Fruit fly (Drosophila melanogaster): ENCODE data around the gene Gr8a.

Gr8a gene

DNA sequence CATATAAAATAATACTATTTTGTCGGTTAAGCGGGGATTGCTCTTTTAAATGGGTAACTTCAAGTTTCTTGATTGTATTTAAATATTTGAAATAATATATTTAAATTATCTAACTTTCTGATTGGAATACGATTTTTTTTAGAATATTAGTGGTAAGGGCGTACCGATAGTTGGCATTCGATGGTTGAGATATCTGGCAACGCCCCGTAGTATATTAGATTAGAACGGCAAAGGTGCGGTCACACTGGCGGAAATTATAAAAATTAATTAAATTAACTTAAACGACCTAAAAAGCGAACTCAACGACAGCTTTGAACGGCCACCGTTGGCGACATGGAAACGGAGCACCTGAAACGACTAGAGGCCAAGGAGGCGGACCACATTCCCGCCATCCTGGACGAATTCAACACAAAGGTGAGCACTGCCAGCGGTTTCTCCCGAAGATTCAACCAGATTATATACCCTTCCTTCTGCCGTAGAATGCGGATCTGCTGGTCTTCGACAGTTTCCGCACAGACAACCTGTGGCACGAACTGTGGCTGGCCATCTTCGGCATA is 29.1 kb downstream of the Gr8a start, which contains the start of gene ric8a (continued):
- TF ChIP-seq pum (GFP tag; optimal IDR thresholded peaks at IDR 0.05) (no peak), lmd (GFP tag; IDR thresholded peaks at IDR 0.05) (no peak), tup (GFP tag; optimal IDR thresholded peaks at IDR 0.05) (no peak), CG1603 (tag; optimal IDR thresholded peaks at IDR 0.05) (no peak), CG6175 (GFP tag; IDR thresholded peaks at IDR 0.05) (no peak), Ets97D (GFP tag; optimal IDR thresholded peaks at IDR 0.05) (no peak), Vsx1 (GFP tag; optimal IDR thresholded peaks at IDR 0.05) (no peak), Hand (GFP tag; optimal IDR thresholded peaks at IDR 0.05) (no peak), disco-r (GFP tag; optimal IDR thresholded peaks at IDR 0.05) (no peak), ATbp (GFP tag; optimal IDR thresholded peaks at IDR 0.05) (no peak), dimm (GFP tag; IDR thresholded peaks at IDR 0.05) (no peak), CG10274 (GFP tag; optimal IDR thresholded peaks at IDR 0.05) (no peak), CTCF (GFP tag; optimal IDR thresholded peaks at IDR 0.05) (peak; percentile 10), Spps (tag; optimal IDR thresholded peaks at IDR 0.05) (no peak), pb (GFP tag; optimal IDR thresholded peaks at IDR 0.05) (no peak), CG5245 (GFP tag; optimal IDR thresholded peaks at IDR 0.05) (no peak), Sry-δ (GFP tag; optimal IDR thresholded peaks at IDR 0.05) (peak; percentile 51), pan (optimal IDR thresholded peaks at IDR 0.05) (no peak), pan (GFP tag; optimal IDR thresholded peaks at IDR 0.05 in 1 of 2, IDR thresholded peaks at IDR 0.05 in 1 of 2) (no peak), CG4360 (GFP tag; IDR thresholded peaks at IDR 0.05) (no peak), z (GFP tag; IDR thresholded peaks at IDR 0.05) (no peak), CG11093 (GFP tag; IDR thresholded peaks at IDR 0.05) (no peak), CG7556 (GFP tag; optimal IDR thresholded peaks at IDR 0.05) (no peak), CrebB (tag; optimal IDR thresholded peaks at IDR 0.05) (no peak), Ravus (GFP tag; IDR thresholded peaks at IDR 0.05) (no peak), Six4 (GFP tag; optimal IDR thresholded peaks at IDR 0.05) (no peak), stwl (tag; optimal IDR thresholded peaks at IDR 0.05) (peak; percentile 52), Trl (optimal IDR thresholded peaks at IDR 0.05) (no peak), Trl (GFP tag; optimal IDR thresholded peaks at IDR 0.05) (no peak), CG3847 (GFP tag; IDR thresholded peaks at IDR 0.05) (peak; percentile 75), CG31365 (tag; optimal IDR thresholded peaks at IDR 0.05) (no peak), eve (GFP tag; optimal IDR thresholded peaks at IDR 0.05) (no peak), CG17361 (GFP tag; IDR thresholded peaks at IDR 0.05) (no peak), CG11398 (GFP tag; optimal IDR thresholded peaks at IDR 0.05) (no peak), org-1 (GFP tag; optimal IDR thresholded peaks at IDR 0.05) (no peak), tio (GFP tag; optimal IDR thresholded peaks at IDR 0.05) (no peak), CG16779 (GFP tag; IDR thresholded peaks at IDR 0.05) (no peak), CG13775 (GFP tag; optimal IDR thresholded peaks at IDR 0.05) (no peak), Dek (tag; optimal IDR thresholded peaks at IDR 0.05) (peak; percentile 26), otp (GFP tag; IDR thresholded peaks at IDR 0.05) (no peak), odd (GFP tag; optimal IDR thresholded peaks at IDR 0.05) (no peak), fd96Cb (tag; optimal IDR thresholded peaks at IDR 0.05) (no peak), CG30403 (GFP tag; optimal IDR thresholded peaks at IDR 0.05) (no peak), B-H2 (GFP tag; optimal IDR thresholded peaks at IDR 0.05) (no peak), HLH4C (GFP tag; IDR thresholded peaks at IDR 0.05; ENCODE audit: partially characterized antibody) (peak; percentile 76), CG13123 (GFP tag; optimal IDR thresholded peaks at IDR 0.05) (no peak), CG2116 (GFP tag; optimal IDR thresholded peaks at IDR 0.05) (peak; percentile 21), Rx (GFP tag; IDR thresholded peaks at IDR 0.05) (no peak), fd3F (GFP tag; optimal IDR thresholded peaks at IDR 0.05) (no peak), NfI (GFP tag; optimal IDR thresholded peaks at IDR 0.05) (no peak), CG32772 (GFP tag; IDR thresholded peaks at IDR 0.05) (no peak), Oli (tag; optimal IDR thresholded peaks at IDR 0.05) (no peak), her (GFP tag; optimal IDR thresholded peaks at IDR 0.05) (no peak)

All from whole organism, embryonic.